Worm (Caenorhabditis elegans) whole organism, midembryonic: ENCODE data around the gene C24H11.2.

Experiments used
- T22C8.4 ChIP-seq: fragments of 200-800 bp; sonication (Bioruptor generic); IDR thresholded peaks from 2 replicates; pipeline ENCODE4 v1.3.6; 2022; ENCODE audit warnings: missing genetic modification characterization, missing compliant biosample characterization
- cog-1 ChIP-seq: sonication (generic microtip); optimal IDR thresholded peaks from 2 replicates; lab custom pipeline; 2016; ENCODE audit warnings: missing genetic modification characterization, missing compliant biosample characterization
- flt-1 ChIP-seq: fragments of 200-800 bp; sonication (Bioruptor generic); IDR thresholded peaks from 2 replicates; pipeline ENCODE4 v1.3.6; 2022; ENCODE audit warnings: missing genetic modification characterization, missing compliant biosample characterization
- klf-2 ChIP-seq: fragments of 200-800 bp; sonication (Bioruptor generic); conservative IDR thresholded peaks from 2 replicates; pipeline ENCODE4 v1.3.6; 2022; ENCODE audit warnings: missing genetic modification reagents, missing genetic modification characterization, missing compliant biosample characterization
- med-1 ChIP-seq: sonication (generic microtip); optimal IDR thresholded peaks from 2 replicates; lab custom pipeline; 2017; ENCODE audit warnings: missing genetic modification characterization, mild to moderate bottlenecking, missing compliant biosample characterization, antibody characterized with exemption, missing genetic modification reagents; ENCODE audit not compliant: insufficient read depth
- ref-1 ChIP-seq: fragments of 200-800 bp; sonication (Bioruptor generic); conservative IDR thresholded peaks from 2 replicates; pipeline ENCODE4 v1.3.6; 2022; ENCODE audit warnings: missing genetic modification reagents, missing genetic modification characterization, missing compliant biosample characterization
- tab-1 ChIP-seq: fragments of 200-800 bp; sonication (Bioruptor generic); IDR thresholded peaks from 2 replicates; pipeline ENCODE4 v1.3.6; 2022; ENCODE audit warnings: missing genetic modification characterization, missing compliant biosample characterization
- ztf-23 ChIP-seq: fragments of 200-800 bp; sonication (Bioruptor generic); IDR thresholded peaks from 2 replicates; pipeline ENCODE4 v1.3.6; 2022; ENCODE audit warnings: missing genetic modification reagents, missing genetic modification characterization, missing compliant biosample characterization
- ztf-29 ChIP-seq: fragments of 200-800 bp; sonication (Bioruptor generic); IDR thresholded peaks from 2 replicates; pipeline ENCODE4 v1.3.6; 2022; ENCODE audit warnings: missing genetic modification reagents, missing genetic modification characterization, missing compliant biosample characterization

Gene C24H11.2

ce11 chrIII:11750232-11750631 is 41.9 kb downstream of the C24H11.2 start:
- TF ChIP-seq ref-1 (GFP tag; lab: Robert Waterston, UW) (no peak), med-1 (GFP tag; lab: Kevin White, UChicago) (no peak), ztf-29 (GFP tag; lab: Robert Waterston, UW) (no peak), cog-1 (tag; lab: Kevin White, UChicago) (no peak), ztf-23 (no peak), tab-1 (no peak), T22C8.4 (GFP tag; lab: Robert Waterston, UW) (no peak), flt-1 (GFP tag; lab: Robert Waterston, UW) (no peak), klf-2 (GFP tag; lab: Robert Waterston, UW) (no peak)

- TF ChIP-seq cog-1 (tag; lab: Kevin White, UChicago) (peak; percentile 28), ref-1 (GFP tag; lab: Robert Waterston, UW) (no peak), ztf-29 (GFP tag; lab: Robert Waterston, UW) (no peak), T22C8.4 (GFP tag; lab: Robert Waterston, UW) (peak; percentile 10; the same call in 1 of the 2 replicates), ztf-23 (0 out of 2 replicates have a peak, but pooled peaks have one; percentile 56), med-1 (GFP tag; lab: Kevin White, UChicago) (no peak), flt-1 (GFP tag; lab: Robert Waterston, UW) (peak; percentile 78), tab-1 (no peak), klf-2 (GFP tag; lab: Robert Waterston, UW) (0 out of 2 replicates have a peak, but pooled peaks have one; percentile 33)
Observed at ce11 chrIII:11746718-11747117, 45.4 kb downstream of the C24H11.2 start, which contains the start of gene mrt-2. Gene mrt-2 (plus strand): TSS chrIII:11746766.

ce11 chrIII:11742191-11742590 is 50.0 kb downstream of the C24H11.2 start:
- TF ChIP-seq flt-1 (GFP tag; lab: Robert Waterston, UW) (no peak), ref-1 (GFP tag; lab: Robert Waterston, UW) (no peak)

ce11 chrIII:11740868-11741267 is 51.3 kb downstream of the C24H11.2 start:
- TF ChIP-seq cog-1 (tag; lab: Kevin White, UChicago) (no peak), klf-2 (GFP tag; lab: Robert Waterston, UW) (no peak), ztf-29 (GFP tag; lab: Robert Waterston, UW) (no peak)
